Worm (Caenorhabditis elegans): ENCODE data around the gene egrh-3.

egrh-3 gene

ce11 chrIV:2676281-2676680 is 12.3 kb downstream of the egrh-3 start, which contains the start of gene Y94H6A.3 (continued):
- TF ChIP-seq repo-1 (tag; optimal IDR thresholded peaks at IDR 0.05), result peak; percentile 61
- TF ChIP-seq rec-8 (tag; optimal IDR thresholded peaks at IDR 0.05), result no peak
- TF ChIP-seq die-1 (tag; optimal IDR thresholded peaks at IDR 0.05), result no peak
- TF ChIP-seq F22D6.2 (tag; optimal IDR thresholded peaks at IDR 0.05), result no peak
- TF ChIP-seq ztf-25 (GFP tag; IDR thresholded peaks at IDR 0.05), result no peak
- TF ChIP-seq F49E8.2 (tag; optimal IDR thresholded peaks at IDR 0.05; ENCODE audit: insufficient read depth), result no peak
- TF ChIP-seq hlh-26 (GFP tag; conservative IDR thresholded peaks at IDR 0.05), result no peak
- TF ChIP-seq hmg-1.2 (GFP tag; IDR thresholded peaks at IDR 0.05), result peak; percentile 60; the same call in 1 of the 2 replicates
- TF ChIP-seq hlh-12 (tag; optimal IDR thresholded peaks at IDR 0.05), result no peak
- no peak for TF ChIP-seq tbx-9 (tag; optimal IDR thresholded peaks at IDR 0.05; ENCODE audit: borderline replicate concordance)
- TF ChIP-seq Y95B8A.8 (GFP tag; IDR thresholded peaks at IDR 0.05), result no peak
- TF ChIP-seq sdz-38 (tag; optimal IDR thresholded peaks at IDR 0.05), result no peak
- TF ChIP-seq Y67H2A.10 (GFP tag; conservative IDR thresholded peaks at IDR 0.05), result no peak
- TF ChIP-seq Y79H2A.3 (GFP tag; conservative IDR thresholded peaks at IDR 0.05), result no peak
- peak; percentile 45 for TF ChIP-seq ceh-27 (GFP tag; optimal IDR thresholded peaks at IDR 0.05)
- peak; percentile 66 for TF ChIP-seq tlf-1 (GFP tag; optimal IDR thresholded peaks at IDR 0.05)
- peak; percentile 59 for TF ChIP-seq tbp1 (GFP tag; optimal IDR thresholded peaks at IDR 0.05)
- no peak for TF ChIP-seq cebp-1 (GFP tag; IDR thresholded peaks at IDR 0.05)
- TF ChIP-seq cebp-1 (tag; optimal IDR thresholded peaks at IDR 0.05), result peak; percentile 79
- no peak for TF ChIP-seq dpff-1 (tag; optimal IDR thresholded peaks at IDR 0.05)
- no peak for TF ChIP-seq F57A8.1 (GFP tag; optimal IDR thresholded peaks at IDR 0.05)
- TF ChIP-seq mcd-1 (GFP tag; IDR thresholded peaks at IDR 0.05), result peak; percentile 93
- no peak for TF ChIP-seq bed-2 (GFP tag; IDR thresholded peaks at IDR 0.05)
- peak; percentile 88 for TF ChIP-seq madf-3 (GFP tag; IDR thresholded peaks at IDR 0.05)
- no peak for TF ChIP-seq F55B11.4 (tag; optimal IDR thresholded peaks at IDR 0.05; ENCODE audit: borderline replicate concordance, insufficient read depth)
- TF ChIP-seq ztf-6 (GFP tag; IDR thresholded peaks at IDR 0.05), result no peak
- TF ChIP-seq dpl-1 (GFP tag; optimal IDR thresholded peaks at IDR 0.05), result peak; percentile 88
- TF ChIP-seq nfya-2 (GFP tag; IDR thresholded peaks at IDR 0.05), result no peak
- no peak for TF ChIP-seq lsy-27 (tag; optimal IDR thresholded peaks at IDR 0.05; ENCODE audit: borderline replicate concordance, insufficient read depth)
- TF ChIP-seq T26A5.8 (tag; optimal IDR thresholded peaks at IDR 0.05), result no peak
- TF ChIP-seq hsf-1 (GFP tag; IDR thresholded peaks at IDR 0.05), result peak; percentile 47; the same call in 1 of the 2 replicates
- 0 out of 2 replicates have a peak, but pooled peaks have one; percentile 22 for TF ChIP-seq B0019.2 (GFP tag; conservative IDR thresholded peaks at IDR 0.05)
- TF ChIP-seq atf-7 (tag; optimal IDR thresholded peaks at IDR 0.05), result peak; percentile 17
- TF ChIP-seq fkh-3 (tag; optimal IDR thresholded peaks at IDR 0.05), result no peak
- peak; percentile 78 for TF ChIP-seq madf-6 (GFP tag; IDR thresholded peaks at IDR 0.05)
- no peak for TF ChIP-seq Y53F4B.3 (GFP tag; IDR thresholded peaks at IDR 0.05)
- no peak for TF ChIP-seq C17E4.6 (GFP tag; IDR thresholded peaks at IDR 0.05)
- TF ChIP-seq B0035.1 (tag; optimal IDR thresholded peaks at IDR 0.05), result no peak
- TF ChIP-seq bed-1 (GFP tag; IDR thresholded peaks at IDR 0.05), result no peak
- no peak for TF ChIP-seq zim-3 (tag; optimal IDR thresholded peaks at IDR 0.05)
- TF ChIP-seq hmg-20 (GFP tag; IDR thresholded peaks at IDR 0.05), result peak; percentile 82
- TF ChIP-seq ama-1 (optimal IDR thresholded peaks at IDR 0.05), result no peak
- no peak for TF ChIP-seq ama-1 (GFP tag; optimal IDR thresholded peaks at IDR 0.05)
- TF ChIP-seq ztf-3 (GFP tag; optimal IDR thresholded peaks at IDR 0.05), result no peak
- no peak for TF ChIP-seq somi-1 (GFP tag; optimal IDR thresholded peaks at IDR 0.05)
- TF ChIP-seq rcor-1 (GFP tag; IDR thresholded peaks at IDR 0.05), result peak; percentile 88
- TF ChIP-seq Y56A3A.18 (GFP tag; IDR thresholded peaks at IDR 0.05), result peak; percentile 76; the same call in 1 of the 2 replicates
- no peak for TF ChIP-seq aptf-2 (GFP tag; conservative IDR thresholded peaks at IDR 0.05)
- peak; percentile 23 for TF ChIP-seq F23B12.7 (tag; optimal IDR thresholded peaks at IDR 0.05; ENCODE audit: insufficient read depth)

Data from whole organism, young adult.